Fruit fly (Drosophila melanogaster): ENCODE measurements around the gene CG7394.
A peak's percentile ranks its signal among the peaks of the same experiment; 100 is the strongest.

Gene CG7394

dm6 chr3L:11533704-11534319, 28.0 kb upstream of the CG7394 start (continued):
- no peak for TF ChIP-seq Mes4 (GFP tag; optimal IDR thresholded peaks at IDR 0.05)
- no peak for TF ChIP-seq Dbx (GFP tag; IDR thresholded peaks at IDR 0.05)
- TF ChIP-seq sens (GFP tag): peak; percentile 60
- peak; percentile 38 for TF ChIP-seq CG12659 (GFP tag; optimal IDR thresholded peaks at IDR 0.05)
- TF ChIP-seq CG8924 (tag; optimal IDR thresholded peaks at IDR 0.05): peak; percentile 63
- TF ChIP-seq chn (GFP tag; optimal IDR thresholded peaks at IDR 0.05): no peak
- no peak for TF ChIP-seq Ets65A (GFP tag)
- TF ChIP-seq tgo (GFP tag; IDR thresholded peaks at IDR 0.05): peak; percentile 44; the same call in 2 of the 3 replicates
- TF ChIP-seq Mad (GFP tag; optimal IDR thresholded peaks at IDR 0.05): no peak
- TF ChIP-seq CG17912 (GFP tag; optimal IDR thresholded peaks at IDR 0.05): no peak
- no peak for TF ChIP-seq CG1529 (GFP tag; optimal IDR thresholded peaks at IDR 0.05)
- TF ChIP-seq CoRest (tag; optimal IDR thresholded peaks at IDR 0.05): peak; percentile 58
- TF ChIP-seq org-1 (GFP tag; optimal IDR thresholded peaks at IDR 0.05): peak; percentile 61
- TF ChIP-seq chif (GFP tag; optimal IDR thresholded peaks at IDR 0.05): peak in 1 of 2 experiments; percentile 18
- no peak for TF ChIP-seq ATbp (GFP tag; optimal IDR thresholded peaks at IDR 0.05)
- no peak for TF ChIP-seq nerfin-1 (tag; optimal IDR thresholded peaks at IDR 0.05)
- TF ChIP-seq fd64A (GFP tag; optimal IDR thresholded peaks at IDR 0.05): no peak
- no peak for TF ChIP-seq kni (GFP tag; optimal IDR thresholded peaks at IDR 0.05)
- peak; percentile 13 for TF ChIP-seq CG13894 (tag; optimal IDR thresholded peaks at IDR 0.05)
- no peak for TF ChIP-seq Bgb (GFP tag; IDR thresholded peaks at IDR 0.05; ENCODE audit: partially characterized antibody)
- no peak for TF ChIP-seq btn (GFP tag; optimal IDR thresholded peaks at IDR 0.05)
- TF ChIP-seq BtbVII (GFP tag; optimal IDR thresholded peaks at IDR 0.05): peak; percentile 34
- no peak for TF ChIP-seq salm (tag; optimal IDR thresholded peaks at IDR 0.05)
- no peak for TF ChIP-seq CG6254 (GFP tag; optimal IDR thresholded peaks at IDR 0.05)
- no peak for TF ChIP-seq sc (optimal IDR thresholded peaks at IDR 0.05)
- no peak for TF ChIP-seq sc (GFP tag; optimal IDR thresholded peaks at IDR 0.05)
- TF ChIP-seq stwl (tag; optimal IDR thresholded peaks at IDR 0.05): no peak
- no peak for TF ChIP-seq wdn (GFP tag; IDR thresholded peaks at IDR 0.05)
- peak; percentile 27; the same call in 1 of the 2 replicates for TF ChIP-seq Xrp1 (GFP tag; IDR thresholded peaks at IDR 0.05)
- no peak for TF ChIP-seq run (tag; optimal IDR thresholded peaks at IDR 0.05)
- TF ChIP-seq Dad (GFP tag; optimal IDR thresholded peaks at IDR 0.05): peak; percentile 49
- TF ChIP-seq her (GFP tag; optimal IDR thresholded peaks at IDR 0.05): no peak
- no peak for TF ChIP-seq emc (GFP tag; optimal IDR thresholded peaks at IDR 0.05)
- TF ChIP-seq CG34376 (GFP tag; optimal IDR thresholded peaks at IDR 0.05): peak; percentile 78
- peak; percentile 22 for TF ChIP-seq CG9727 (GFP tag; optimal IDR thresholded peaks at IDR 0.05)
- no peak for TF ChIP-seq ems (GFP tag; optimal IDR thresholded peaks at IDR 0.05)
- TF ChIP-seq CG11247 (GFP tag; IDR thresholded peaks at IDR 0.05): no peak
- peak; percentile 42; the same call in 2 of the 3 replicates for TF ChIP-seq CG14050 (GFP tag; IDR thresholded peaks at IDR 0.05)
- TF ChIP-seq Lpt (GFP tag; optimal IDR thresholded peaks at IDR 0.05): no peak
- peak; percentile 32 for TF ChIP-seq Vsx1 (GFP tag; optimal IDR thresholded peaks at IDR 0.05)
- TF ChIP-seq CG6813 (GFP tag; optimal IDR thresholded peaks at IDR 0.05): no peak
- TF ChIP-seq nom (GFP tag; optimal IDR thresholded peaks at IDR 0.05): no peak
- peak; percentile 43 for TF ChIP-seq CG17359 (tag; optimal IDR thresholded peaks at IDR 0.05)
- TF ChIP-seq oc (tag; optimal IDR thresholded peaks at IDR 0.05): no peak
- TF ChIP-seq CG9932 (GFP tag; IDR thresholded peaks at IDR 0.05): peak; percentile 63
- TF ChIP-seq Lhr (GFP tag; optimal IDR thresholded peaks at IDR 0.05): no peak
- TF ChIP-seq HLHmδ (GFP tag; optimal IDR thresholded peaks at IDR 0.05): no peak
- TF ChIP-seq E2f1 (GFP tag; IDR thresholded peaks at IDR 0.05): no peak
- peak; percentile 54 for TF ChIP-seq Oli (tag; optimal IDR thresholded peaks at IDR 0.05)
- TF ChIP-seq da (GFP tag; optimal IDR thresholded peaks at IDR 0.05): no peak
- TF ChIP-seq CHES-1-like (GFP tag; optimal IDR thresholded peaks at IDR 0.05): no peak

All from whole organism, embryonic.